Fruit fly (Drosophila melanogaster) whole organism, prepupa: ENCODE measurements around the gene CG32633.

Experiments used
- Blimp-1 ChIP-seq: fragments of 200-800 bp; sonication (Bioruptor generic); optimal IDR thresholded peaks from 3 replicates; lab custom pipeline; 2017; ENCODE audit warnings: missing biosample characterization, missing genetic modification characterization, mild to moderate bottlenecking, moderate library complexity, missing genetic modification reagents
- CG10631 ChIP-seq: fragments of 200-800 bp; sonication (Bioruptor generic); optimal IDR thresholded peaks from 2 replicates; lab custom pipeline; 2016; ENCODE audit warnings: missing biosample characterization, missing genetic modification characterization
- CG10669 ChIP-seq: fragments of 200-800 bp; sonication (Bioruptor generic); optimal IDR thresholded peaks from 3 replicates; lab custom pipeline; 2018; ENCODE audit warnings: missing biosample characterization, mild to moderate bottlenecking, missing genetic modification characterization, moderate library complexity
- CG11762 ChIP-seq: fragments of 200-800 bp; sonication (Bioruptor generic); optimal IDR thresholded peaks from 3 replicates; lab custom pipeline; 2016; ENCODE audit warnings: missing biosample characterization, missing genetic modification characterization; ENCODE audit not compliant: insufficient read depth
- CG11902 ChIP-seq: fragments of 200-800 bp; sonication (Bioruptor generic); optimal IDR thresholded peaks from 3 replicates; lab custom pipeline; 2016; ENCODE audit warnings: missing biosample characterization, missing genetic modification characterization
- CG1621 ChIP-seq: fragments of 200-800 bp; sonication (Bioruptor generic); optimal IDR thresholded peaks from 3 replicates; lab custom pipeline; 2018; ENCODE audit warnings: missing biosample characterization, mild to moderate bottlenecking, missing genetic modification characterization
- CG16779 ChIP-seq: fragments of 200-800 bp; sonication (Bioruptor generic); optimal IDR thresholded peaks from 3 replicates; lab custom pipeline; 2017; ENCODE audit warnings: missing biosample characterization, mild to moderate bottlenecking, missing genetic modification characterization
- CG3032 ChIP-seq: fragments of 200-800 bp; optimal IDR thresholded peaks from 2 replicates; lab custom pipeline; 2019; ENCODE audit warnings: missing biosample characterization, mild to moderate bottlenecking, missing genetic modification characterization, moderate library complexity
- CG31627 ChIP-seq: fragments of 200-800 bp; sonication (Bioruptor generic); optimal IDR thresholded peaks from 3 replicates; lab custom pipeline; 2016; ENCODE audit warnings: missing biosample characterization, missing genetic modification characterization
- CG32006 ChIP-seq: fragments of 200-800 bp; sonication (Bioruptor generic); optimal IDR thresholded peaks from 3 replicates; lab custom pipeline; 2017; ENCODE audit warnings: missing biosample characterization, mild to moderate bottlenecking, missing genetic modification characterization
- CG34406 ChIP-seq: fragments of 200-800 bp; sonication (Bioruptor generic); optimal IDR thresholded peaks from 3 replicates; lab custom pipeline; 2016; ENCODE audit warnings: missing biosample characterization, missing genetic modification characterization
- CG3919 ChIP-seq: fragments of 200-800 bp; sonication (Bioruptor generic); optimal IDR thresholded peaks from 3 replicates; lab custom pipeline; 2016; ENCODE audit warnings: missing biosample characterization, missing genetic modification characterization
- CG4318 ChIP-seq: fragments of 200-800 bp; sonication (Bioruptor generic); optimal IDR thresholded peaks from 3 replicates; lab custom pipeline; 2017; ENCODE audit warnings: missing biosample characterization, mild to moderate bottlenecking, missing genetic modification characterization
- CG6163 ChIP-seq: fragments of 200-800 bp; sonication (Bioruptor generic); IDR thresholded peaks from 3 replicates; pipeline ENCODE4 v1.3.6; 2022; ENCODE audit warnings: missing biosample characterization, missing genetic modification characterization
- CG6276 ChIP-seq: fragments of 200-800 bp; sonication (Bioruptor generic); optimal IDR thresholded peaks from 2 replicates; lab custom pipeline; 2017; ENCODE audit warnings: missing biosample characterization, mild to moderate bottlenecking, missing genetic modification characterization
- CG6792 ChIP-seq: fragments of 200-800 bp; sonication (Bioruptor generic); optimal IDR thresholded peaks from 3 replicates; lab custom pipeline; 2016; ENCODE audit warnings: missing biosample characterization, missing genetic modification characterization
- CG7368 ChIP-seq: fragments of 200-800 bp; sonication (Bioruptor generic); optimal IDR thresholded peaks from 3 replicates; lab custom pipeline; 2016; ENCODE audit warnings: missing biosample characterization, missing genetic modification characterization
- CG8119 ChIP-seq: fragments of 200-800 bp; sonication (Bioruptor generic); IDR thresholded peaks from 3 replicates; pipeline ENCODE4 v1.3.6; 2022; ENCODE audit warnings: missing biosample characterization, missing genetic modification characterization
- CG8319 ChIP-seq: fragments of 200-800 bp; sonication (Bioruptor generic); optimal IDR thresholded peaks from 3 replicates; lab custom pipeline; 2016; ENCODE audit warnings: missing biosample characterization, missing genetic modification characterization
- CG8632 ChIP-seq: fragments of 200-800 bp; sonication (Bioruptor generic); optimal IDR thresholded peaks from 3 replicates; lab custom pipeline; 2016; ENCODE audit warnings: missing biosample characterization, missing genetic modification characterization
- CG9139 ChIP-seq: fragments of 200-800 bp; sonication (Bioruptor generic); optimal IDR thresholded peaks from 3 replicates; lab custom pipeline; 2017; ENCODE audit warnings: missing biosample characterization, mild to moderate bottlenecking, missing genetic modification characterization
- Eip75B ChIP-seq: fragments of 200-800 bp; sonication (Bioruptor generic); optimal IDR thresholded peaks from 3 replicates; lab custom pipeline; 2016; ENCODE audit warnings: missing biosample characterization, missing genetic modification characterization
- Eip78C ChIP-seq: fragments of 200-800 bp; sonication (Bioruptor generic); peaks from one replicate; lab custom pipeline; 2016; ENCODE audit warnings: missing biosample characterization, missing genetic modification characterization
- Eip93F ChIP-seq: fragments of 200-800 bp; sonication (Bioruptor generic); optimal IDR thresholded peaks from 2 replicates; lab custom pipeline; 2016; ENCODE audit warnings: missing biosample characterization, mild to moderate bottlenecking, missing genetic modification characterization
- Ets21C ChIP-seq: fragments of 200-800 bp; sonication (Bioruptor generic); optimal IDR thresholded peaks from 3 replicates; lab custom pipeline; 2016; ENCODE audit warnings: missing biosample characterization, missing genetic modification characterization
- Ets96B ChIP-seq: fragments of 200-800 bp; optimal IDR thresholded peaks from 2 replicates; lab custom pipeline; 2019; ENCODE audit warnings: missing biosample characterization, mild to moderate bottlenecking, missing genetic modification characterization, moderate library complexity
- Gug ChIP-seq: fragments of 200-800 bp; sonication (Bioruptor generic); IDR thresholded peaks from 2 replicates; pipeline ENCODE4 v1.3.6; 2022; ENCODE audit warnings: missing biosample characterization, missing genetic modification characterization
- Hr38 ChIP-seq: sonication (Bioruptor generic); optimal IDR thresholded peaks from 2 replicates; lab custom pipeline; 2016; ENCODE audit warnings: missing biosample characterization, missing genetic modification characterization
- Hr39 ChIP-seq: fragments of 200-800 bp; sonication (Bioruptor generic); optimal IDR thresholded peaks from 2 replicates; lab custom pipeline; 2016; ENCODE audit warnings: missing biosample characterization, missing genetic modification characterization
- Hr4 ChIP-seq: fragments of 200-800 bp; sonication (Bioruptor generic); optimal IDR thresholded peaks from 3 replicates; lab custom pipeline; 2016; ENCODE audit warnings: missing biosample characterization, missing genetic modification characterization
- Lpt ChIP-seq: fragments of 200-800 bp; sonication (Bioruptor generic); optimal IDR thresholded peaks from 3 replicates; lab custom pipeline; 2016; ENCODE audit warnings: missing biosample characterization, missing genetic modification characterization
- Met ChIP-seq: fragments of 200-800 bp; sonication (Bioruptor generic); optimal IDR thresholded peaks from 3 replicates; lab custom pipeline; 2016; ENCODE audit warnings: missing biosample characterization, missing genetic modification characterization
- OdsH ChIP-seq: fragments of 200-800 bp; sonication (Bioruptor generic); optimal IDR thresholded peaks from 3 replicates; lab custom pipeline; 2016; ENCODE audit warnings: missing biosample characterization, missing genetic modification characterization
- Smox ChIP-seq: fragments of 200-800 bp; sonication (Bioruptor generic); optimal IDR thresholded peaks from 3 replicates; lab custom pipeline; 2016; ENCODE audit warnings: missing biosample characterization, missing genetic modification characterization
- Sox102F ChIP-seq: fragments of 200-800 bp; sonication (Bioruptor generic); optimal IDR thresholded peaks from 2 replicates; lab custom pipeline; 2016; ENCODE audit warnings: missing biosample characterization, mild to moderate bottlenecking, missing genetic modification characterization
- Sox14 ChIP-seq: fragments of 200-800 bp; sonication (Bioruptor generic); optimal IDR thresholded peaks from 3 replicates; lab custom pipeline; 2016; ENCODE audit warnings: missing biosample characterization, missing genetic modification characterization
- Sox15 ChIP-seq: fragments of 200-800 bp; sonication (Bioruptor generic); optimal IDR thresholded peaks from 3 replicates; lab custom pipeline; 2016; ENCODE audit warnings: missing biosample characterization, missing genetic modification characterization
- achi ChIP-seq: fragments of 200-800 bp; sonication (Bioruptor generic); optimal IDR thresholded peaks from 3 replicates; lab custom pipeline; 2016; ENCODE audit warnings: missing biosample characterization, missing genetic modification characterization
- cyc ChIP-seq: fragments of 200-800 bp; sonication (Bioruptor generic); optimal IDR thresholded peaks from 3 replicates; lab custom pipeline; 2016; ENCODE audit warnings: missing biosample characterization, missing genetic modification characterization
- dac ChIP-seq: fragments of 200-800 bp; sonication (Bioruptor generic); optimal IDR thresholded peaks from 2 replicates; lab custom pipeline; 2017; ENCODE audit warnings: missing biosample characterization, mild to moderate bottlenecking, missing genetic modification characterization
- dsx ChIP-seq: fragments of 200-800 bp; optimal IDR thresholded peaks from 3 replicates; lab custom pipeline; 2019; ENCODE audit warnings: missing biosample characterization, mild to moderate bottlenecking, missing genetic modification characterization, moderate library complexity; ENCODE audit not compliant: poor library complexity, severe bottlenecking
- eg ChIP-seq: fragments of 200-800 bp; sonication (Bioruptor generic); IDR thresholded peaks from 3 replicates; pipeline ENCODE4 v1.3.6; 2022; ENCODE audit warnings: missing biosample characterization, missing genetic modification characterization
- esn ChIP-seq: fragments of 200-800 bp; sonication (Bioruptor generic); optimal IDR thresholded peaks from 2 replicates; lab custom pipeline; 2016; ENCODE audit warnings: missing biosample characterization, mild to moderate bottlenecking, missing genetic modification characterization, moderate library complexity
- fd59A ChIP-seq: fragments of 200-800 bp; sonication (Bioruptor generic); optimal IDR thresholded peaks from 2 replicates; lab custom pipeline; 2017; ENCODE audit warnings: missing biosample characterization, mild to moderate bottlenecking, missing genetic modification characterization, missing genetic modification reagents
- fkh ChIP-seq: fragments of 200-800 bp; sonication (Bioruptor generic); optimal IDR thresholded peaks from 3 replicates; lab custom pipeline; 2017; ENCODE audit warnings: missing biosample characterization, mild to moderate bottlenecking, missing genetic modification characterization, moderate library complexity
- lz ChIP-seq: fragments of 200-800 bp; sonication (Bioruptor generic); optimal IDR thresholded peaks from 3 replicates; lab custom pipeline; 2016; ENCODE audit warnings: missing biosample characterization, missing genetic modification characterization
- pdm3 ChIP-seq: fragments of 200-800 bp; sonication (Bioruptor generic); optimal IDR thresholded peaks from 3 replicates; lab custom pipeline; 2016; ENCODE audit warnings: missing biosample characterization, missing genetic modification characterization
- salr ChIP-seq, 2 experiments: fragments of 200-800 bp; sonication (Bioruptor generic); optimal IDR thresholded peaks; 3 replicates each; lab custom pipeline; 2016 to 2018; ENCODE audit warnings: missing biosample characterization in 2 of 2, missing genetic modification characterization in 2 of 2, mild to moderate bottlenecking in 1 of 2
- spab ChIP-seq: fragments of 200-800 bp; sonication (Bioruptor generic); optimal IDR thresholded peaks from 2 replicates; lab custom pipeline; 2017; ENCODE audit warnings: missing biosample characterization, mild to moderate bottlenecking, missing genetic modification characterization, missing genetic modification reagents
- ss ChIP-seq, 2 experiments: fragments of 200-800 bp; sonication (Bioruptor generic); optimal IDR thresholded peaks; 2 replicates in 1 of 2; 3 replicates in 1 of 2; lab custom pipeline; 2017 to 2018; ENCODE audit warnings: mild to moderate bottlenecking in 2 of 2, missing biosample characterization in 2 of 2, missing genetic modification characterization in 2 of 2, moderate library complexity in 1 of 2
- svp ChIP-seq: fragments of 200-800 bp; sonication (Bioruptor generic); peaks from one replicate; lab custom pipeline; 2016; ENCODE audit warnings: missing biosample characterization, missing genetic modification characterization
- topi ChIP-seq: fragments of 200-800 bp; sonication (Bioruptor generic); optimal IDR thresholded peaks from 3 replicates; lab custom pipeline; 2016; ENCODE audit warnings: missing biosample characterization, missing genetic modification characterization

Gene CG32633

DNA sequence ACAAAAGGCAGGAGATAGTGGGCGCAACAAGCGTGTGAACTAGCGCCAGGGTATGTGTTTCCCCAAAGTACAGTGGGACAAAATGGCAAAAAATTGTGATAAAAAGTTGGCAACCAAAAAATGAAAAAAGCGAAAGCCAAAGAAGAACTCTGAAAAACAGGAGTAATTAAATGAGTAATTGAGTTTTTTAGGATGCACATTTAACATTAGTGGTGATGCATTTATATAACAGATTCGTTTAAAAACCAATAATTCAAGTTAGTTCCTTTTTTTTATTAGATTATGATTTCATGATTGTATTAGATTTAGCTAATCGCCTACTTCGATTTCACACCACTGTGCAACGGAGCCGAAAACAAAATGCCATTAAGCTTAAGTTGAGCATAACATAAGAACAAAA, 10.9 kb downstream of the CG32633 start:
- peak; percentile 56 for TF ChIP-seq Sox14 (GFP tag; lab: Kevin White, UChicago)
- no peak for TF ChIP-seq CG16779
- TF ChIP-seq Eip78C (GFP tag; lab: Kevin White, UChicago) = peak; percentile 93
- TF ChIP-seq CG3919 (GFP tag; lab: Kevin White, UChicago) = peak; percentile 40
- peak; percentile 55 for TF ChIP-seq Lpt (GFP tag; lab: Kevin White, UChicago)
- peak; percentile 1 for TF ChIP-seq fd59A (GFP tag; lab: Kevin White, UChicago)
- TF ChIP-seq CG1621 (tag; lab: Kevin White, UChicago) = no peak
- peak; percentile 30 for TF ChIP-seq CG34406 (GFP tag; lab: Kevin White, UChicago)
- peak; percentile 59 for TF ChIP-seq pdm3 (GFP tag; lab: Kevin White, UChicago)
- TF ChIP-seq Hr39 (GFP tag; lab: Kevin White, UChicago) = peak; percentile 63
- peak; percentile 14 for TF ChIP-seq CG3032 (tag; lab: Kevin White, UChicago)
- peak; percentile 57 for TF ChIP-seq topi (GFP tag; lab: Kevin White, UChicago)
- peak; percentile 54 for TF ChIP-seq CG31627
- TF ChIP-seq CG11902 (GFP tag; lab: Kevin White, UChicago) = peak; percentile 12
- peak; percentile 32 for TF ChIP-seq Ets21C (GFP tag; lab: Kevin White, UChicago)
- peak; percentile 56 for TF ChIP-seq CG8119 (GFP tag; lab: Robert Waterston, UW)
- TF ChIP-seq spab = peak; percentile 17
- TF ChIP-seq CG6163 = no peak; the same call in 2 of the 3 replicates
- TF ChIP-seq Sox102F = peak; percentile 20
- peak; percentile 61 for TF ChIP-seq CG4318 (GFP tag; lab: Kevin White, UChicago)
- TF ChIP-seq Eip93F (GFP tag; lab: Kevin White, UChicago) = no peak
- peak; percentile 34 for TF ChIP-seq Eip75B (GFP tag; lab: Kevin White, UChicago)
- peak; percentile 15 for TF ChIP-seq Sox15 (GFP tag; lab: Kevin White, UChicago)
- TF ChIP-seq CG8319 = no peak
- TF ChIP-seq dsx = peak; percentile 6
- peak; percentile 19 for TF ChIP-seq CG7368 (GFP tag; lab: Kevin White, UChicago)
- TF ChIP-seq achi (GFP tag; lab: Kevin White, UChicago) = peak; percentile 61
- no peak for TF ChIP-seq CG6792 (GFP tag; lab: Kevin White, UChicago)
- peak; percentile 22 for TF ChIP-seq CG10631
- peak; percentile 9 for TF ChIP-seq CG8632 (GFP tag; lab: Kevin White, UChicago)
- peak; percentile 61 for TF ChIP-seq svp (GFP tag; lab: Kevin White, UChicago)
- TF ChIP-seq salr (GFP tag; optimal IDR thresholded peaks at IDR 0.05; lab: Kevin White, UChicago) = peak in 1 of 2 experiments; percentile 46
- peak; percentile 43 for TF ChIP-seq cyc
- TF ChIP-seq CG6276 (GFP tag; lab: Kevin White, UChicago) = peak; percentile 60
- peak; percentile 60 for TF ChIP-seq Met (GFP tag; lab: Kevin White, UChicago)
- no peak for TF ChIP-seq ss (GFP tag; optimal IDR thresholded peaks at IDR 0.05; lab: Kevin White, UChicago)
- TF ChIP-seq CG11762 (GFP tag; lab: Kevin White, UChicago) = no peak
- peak; percentile 26 for TF ChIP-seq CG10669 (GFP tag; lab: Kevin White, UChicago)
- peak; percentile 29 for TF ChIP-seq Ets96B
- TF ChIP-seq Blimp-1 (GFP tag; lab: Kevin White, UChicago) = no peak
- peak; percentile 43 for TF ChIP-seq esn
- TF ChIP-seq OdsH = peak; percentile 48
- TF ChIP-seq eg (GFP tag; lab: Robert Waterston, UW) = peak; percentile 47; the same call in 2 of the 3 replicates
- TF ChIP-seq fkh (GFP tag; lab: Kevin White, UChicago) = no peak
- TF ChIP-seq Gug (GFP tag; lab: Robert Waterston, UW) = peak; percentile 47
- peak; percentile 68 for TF ChIP-seq Hr4 (GFP tag; lab: Kevin White, UChicago)
- TF ChIP-seq CG9139 = no peak
- peak; percentile 45 for TF ChIP-seq dac (GFP tag; lab: Kevin White, UChicago)
- peak; percentile 76 for TF ChIP-seq CG32006 (GFP tag; lab: Kevin White, UChicago)
- no peak for TF ChIP-seq Hr38 (GFP tag; lab: Kevin White, UChicago)
- peak; percentile 42 for TF ChIP-seq lz (GFP tag; lab: Kevin White, UChicago)
- peak; percentile 35 for TF ChIP-seq Smox (GFP tag; lab: Kevin White, UChicago)
